Worm (Caenorhabditis elegans) whole organism, L4 larva: ENCODE measurements around the gene C25H3.1.

Experiments used
- R02D3.7 ChIP-seq: fragments of 150-350 bp; sonication (generic microtip); optimal IDR thresholded peaks from 3 replicates; lab custom pipeline; 2014; ENCODE audit warnings: missing biosample characterization, missing genetic modification characterization
- Y5F2A.4 ChIP-seq: fragments of 200-800 bp; sonication (Bioruptor generic); optimal IDR thresholded peaks from 2 replicates; lab custom pipeline; 2018; ENCODE audit warnings: mild to moderate bottlenecking, missing genetic modification characterization, missing compliant biosample characterization
- ZK546.5 ChIP-seq, 2 experiments: sonication (generic microtip); optimal IDR thresholded peaks; 2 replicates each; lab custom pipeline; 2017; ENCODE audit warnings: missing biosample characterization in 2 of 2, missing genetic modification characterization in 2 of 2
- aha-1 ChIP-seq: fragments of 150-350 bp; peaks from one replicate; lab custom pipeline; 2014; ENCODE audit warnings: missing biosample characterization, missing genetic modification characterization
- aly-2 ChIP-seq: sonication (generic microtip); optimal IDR thresholded peaks from 2 replicates; lab custom pipeline; 2018; ENCODE audit warnings: missing biosample characterization, missing genetic modification characterization
- arid-1 ChIP-seq: fragments of 200-800 bp; sonication (Bioruptor generic); conservative IDR thresholded peaks from 2 replicates; pipeline ENCODE4 v1.3.6; 2022; ENCODE audit warnings: missing genetic modification reagents, missing genetic modification characterization, missing compliant biosample characterization
- ceh-20 ChIP-seq: fragments of 200-800 bp; sonication (Bioruptor generic); IDR thresholded peaks from 2 replicates; pipeline ENCODE4 v1.3.6; 2022; ENCODE audit warnings: missing genetic modification reagents, missing genetic modification characterization, missing compliant biosample characterization
- ceh-28 ChIP-seq: fragments of 150-350 bp; optimal IDR thresholded peaks from 2 replicates; lab custom pipeline; 2014; ENCODE audit warnings: missing biosample characterization, missing genetic modification reagents, missing genetic modification characterization
- daf-16 ChIP-seq, 3 experiments: sonication (generic microtip); optimal IDR thresholded peaks; 2 replicates each; lab custom pipeline; 2016 to 2017; ENCODE audit warnings: missing genetic modification characterization in 3 of 3, missing genetic modification reagents in 3 of 3, mild to moderate bottlenecking in 2 of 3, missing compliant biosample characterization in 2 of 3, missing biosample characterization in 1 of 3, moderate library complexity in 1 of 3
- daf-19 ChIP-seq: fragments of 200-800 bp; sonication (Bioruptor generic); conservative IDR thresholded peaks from 2 replicates; pipeline ENCODE4 v1.3.6; 2022; ENCODE audit warnings: missing genetic modification characterization, missing compliant biosample characterization
- dmd-6 ChIP-seq: fragments of 200-800 bp; sonication (Bioruptor generic); IDR thresholded peaks from 2 replicates; pipeline ENCODE4 v1.3.6; 2022; ENCODE audit warnings: missing genetic modification reagents, missing genetic modification characterization, missing compliant biosample characterization
- dpl-1 ChIP-seq: fragments of 150-350 bp; optimal IDR thresholded peaks from 2 replicates; lab custom pipeline; 2014; ENCODE audit warnings: missing biosample characterization, missing genetic modification reagents, missing genetic modification characterization
- dve-1 ChIP-seq: sonication (generic microtip); optimal IDR thresholded peaks from 2 replicates; lab custom pipeline; 2017; ENCODE audit warnings: antibody characterized with exemption, mild to moderate bottlenecking, missing genetic modification characterization, missing compliant biosample characterization; ENCODE audit not compliant: insufficient read depth
- egl-27 ChIP-seq: sonication (generic microtip); optimal IDR thresholded peaks from 3 replicates; lab custom pipeline; 2017; ENCODE audit warnings: missing biosample characterization, missing genetic modification reagents, missing genetic modification characterization
- egl-43 ChIP-seq: fragments of 200-800 bp; sonication (Bioruptor generic); IDR thresholded peaks from 2 replicates; pipeline ENCODE4 v1.3.6; 2022; ENCODE audit warnings: missing genetic modification reagents, missing genetic modification characterization, missing compliant biosample characterization
- fkh-10 ChIP-seq: fragments of 150-350 bp; optimal IDR thresholded peaks from 2 replicates; lab custom pipeline; 2014; ENCODE audit warnings: missing biosample characterization, missing genetic modification reagents, missing genetic modification characterization
- fos-1 ChIP-seq: fragments of 150-350 bp; optimal IDR thresholded peaks from 2 replicates; lab custom pipeline; 2014; ENCODE audit warnings: missing biosample characterization, missing genetic modification characterization
- hlh-11 ChIP-seq: fragments of 200-800 bp; sonication (Bioruptor generic); optimal IDR thresholded peaks from 2 replicates; lab custom pipeline; 2018; ENCODE audit warnings: mild to moderate bottlenecking, missing genetic modification characterization, missing compliant biosample characterization
- hlh-30 ChIP-seq: sonication (generic microtip); optimal IDR thresholded peaks from 2 replicates; lab custom pipeline; 2017; ENCODE audit warnings: antibody characterized with exemption, mild to moderate bottlenecking, missing genetic modification characterization, missing compliant biosample characterization; ENCODE audit not compliant: insufficient read depth
- jun-1 ChIP-seq: fragments of 150-350 bp; optimal IDR thresholded peaks from 2 replicates; lab custom pipeline; 2014; ENCODE audit warnings: missing biosample characterization, missing genetic modification reagents, missing genetic modification characterization
- lim-7 ChIP-seq: fragments of 200-800 bp; sonication (Bioruptor generic); IDR thresholded peaks from 2 replicates; pipeline ENCODE4 v1.3.6; 2022; ENCODE audit warnings: missing genetic modification characterization, missing compliant biosample characterization
- lin-1 ChIP-seq: fragments of 200-800 bp; sonication (Bioruptor generic); IDR thresholded peaks from 2 replicates; pipeline ENCODE4 v1.3.6; 2022; ENCODE audit warnings: missing genetic modification reagents, missing genetic modification characterization, missing compliant biosample characterization
- lin-15B ChIP-seq: fragments of 150-350 bp; sonication (generic microtip); optimal IDR thresholded peaks from 3 replicates; lab custom pipeline; 2014; ENCODE audit warnings: missing biosample characterization, missing genetic modification characterization
- lsy-2 ChIP-seq, 2 experiments: fragments of 150-350 bp in 1 of 2; sonication (generic microtip) in 1 of 2; optimal IDR thresholded peaks; 2 replicates each; lab custom pipeline; 2014 to 2017; ENCODE audit warnings: missing biosample characterization in 2 of 2, missing genetic modification characterization in 2 of 2
- mdl-1 ChIP-seq, 2 experiments: fragments of 150-350 bp in 1 of 2; sonication (generic microtip) in 1 of 2; optimal IDR thresholded peaks; 2 replicates each; lab custom pipeline; 2014 to 2017; ENCODE audit warnings: missing biosample characterization in 2 of 2, missing genetic modification characterization in 2 of 2
- mep-1 ChIP-seq: fragments of 150-350 bp; sonication (generic microtip); optimal IDR thresholded peaks from 3 replicates; lab custom pipeline; 2014; ENCODE audit warnings: missing biosample characterization, missing genetic modification characterization
- mxl-3 ChIP-seq: fragments of 200-800 bp; sonication (Bioruptor generic); optimal IDR thresholded peaks from 2 replicates; lab custom pipeline; 2018; ENCODE audit warnings: mild to moderate bottlenecking, missing genetic modification characterization, missing compliant biosample characterization
- nhr-10 ChIP-seq: fragments of 150-350 bp; optimal IDR thresholded peaks from 2 replicates; lab custom pipeline; 2014; ENCODE audit warnings: missing biosample characterization, missing genetic modification characterization
- nhr-102 ChIP-seq: sonication (generic microtip); optimal IDR thresholded peaks from 2 replicates; lab custom pipeline; 2016; ENCODE audit warnings: mild to moderate bottlenecking, missing genetic modification characterization, moderate library complexity, missing compliant biosample characterization
- nhr-11 ChIP-seq: fragments of 150-350 bp; optimal IDR thresholded peaks from 2 replicates; lab custom pipeline; 2014; ENCODE audit warnings: missing biosample characterization, missing genetic modification characterization
- nhr-111 ChIP-seq: fragments of 200-800 bp; sonication (Bioruptor generic); optimal IDR thresholded peaks from 2 replicates; lab custom pipeline; 2018; ENCODE audit warnings: mild to moderate bottlenecking, missing genetic modification characterization, missing compliant biosample characterization
- nhr-237 ChIP-seq: sonication (generic microtip); optimal IDR thresholded peaks from 2 replicates; lab custom pipeline; 2017; ENCODE audit warnings: missing biosample characterization, missing genetic modification characterization
- nhr-28 ChIP-seq: fragments of 150-350 bp; optimal IDR thresholded peaks from 2 replicates; lab custom pipeline; 2014; ENCODE audit warnings: missing biosample characterization, missing genetic modification characterization
- nhr-48 ChIP-seq: sonication (generic microtip); optimal IDR thresholded peaks from 2 replicates; lab custom pipeline; 2016; ENCODE audit warnings: mild to moderate bottlenecking, missing genetic modification characterization, missing compliant biosample characterization
- nhr-6 ChIP-seq: fragments of 150-350 bp; optimal IDR thresholded peaks from 2 replicates; lab custom pipeline; 2014; ENCODE audit warnings: missing biosample characterization, missing genetic modification characterization
- nhr-77 ChIP-seq: fragments of 150-350 bp; optimal IDR thresholded peaks from 2 replicates; lab custom pipeline; 2014; ENCODE audit warnings: missing biosample characterization, missing genetic modification characterization
- saeg-2 ChIP-seq: fragments of 200-800 bp; sonication (Bioruptor generic); IDR thresholded peaks from 2 replicates; pipeline ENCODE4 v1.3.6; 2022; ENCODE audit warnings: missing genetic modification reagents, missing genetic modification characterization, missing compliant biosample characterization
- sdz-12 ChIP-seq: fragments of 200-800 bp; sonication (Bioruptor generic); optimal IDR thresholded peaks from 2 replicates; lab custom pipeline; 2018; ENCODE audit warnings: mild to moderate bottlenecking, missing genetic modification characterization, missing compliant biosample characterization
- snpc-1.2 ChIP-seq: fragments of 200-800 bp; sonication (Bioruptor generic); IDR thresholded peaks from 2 replicates; pipeline ENCODE4 v1.3.6; 2022; ENCODE audit warnings: missing genetic modification reagents, missing genetic modification characterization, missing compliant biosample characterization
- spr-3 ChIP-seq: fragments of 200-800 bp; sonication (Bioruptor generic); optimal IDR thresholded peaks from 2 replicates; lab custom pipeline; 2018; ENCODE audit warnings: mild to moderate bottlenecking, missing genetic modification characterization, missing compliant biosample characterization
- unc-130 ChIP-seq: sonication (generic microtip); optimal IDR thresholded peaks from 2 replicates; lab custom pipeline; 2016; ENCODE audit warnings: missing genetic modification reagents, missing genetic modification characterization, missing compliant biosample characterization
- unc-62 ChIP-seq, 3 experiments: fragments of 150-350 bp in 1 of 3; sonication (generic microtip); optimal IDR thresholded peaks in 2 of 3; peaks in 1 of 3; 1 replicate in 1 of 3; 2 replicates in 2 of 3; lab custom pipeline; 2014 to 2017; ENCODE audit warnings: missing biosample characterization in 3 of 3, missing genetic modification characterization in 3 of 3, missing genetic modification reagents in 3 of 3, missing genotype in 1 of 3
- zag-1 ChIP-seq: fragments of 150-350 bp; optimal IDR thresholded peaks from 2 replicates; lab custom pipeline; 2014; ENCODE audit warnings: missing biosample characterization, missing genetic modification characterization
- zip-2 ChIP-seq: fragments of 150-350 bp; optimal IDR thresholded peaks from 2 replicates; lab custom pipeline; 2014; ENCODE audit warnings: missing biosample characterization, missing genetic modification characterization
- ztf-7 ChIP-seq: fragments of 150-350 bp; optimal IDR thresholded peaks from 2 replicates; lab custom pipeline; 2014; ENCODE audit warnings: missing biosample characterization, missing genetic modification characterization

C25H3.1 gene

DNA sequence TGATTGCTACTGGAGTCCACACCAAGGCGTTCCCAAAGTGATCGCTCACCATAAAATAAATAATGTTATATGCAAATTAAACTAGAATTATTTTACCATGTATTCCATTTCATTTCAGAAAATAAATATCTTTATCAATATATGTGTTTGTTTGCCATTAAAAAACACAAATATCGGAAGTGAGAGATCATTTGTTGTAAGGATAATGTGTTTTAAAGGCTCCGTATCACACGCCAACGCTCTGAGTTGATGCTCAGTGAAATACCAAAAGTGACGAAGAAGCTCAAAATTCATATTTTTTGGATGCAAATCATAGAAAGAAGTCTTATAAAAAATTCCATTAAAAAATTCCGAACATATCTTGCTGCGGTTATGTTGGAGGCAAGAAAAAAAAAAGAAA is 2.7 kb upstream of the C25H3.1 start:
- TF ChIP-seq unc-62 (GFP tag; optimal IDR thresholded peaks at IDR 0.05 in 1 of 2; lab: Kevin White, UChicago) (peak in 1 of 2 experiments; percentile 91), unc-62 (tag; optimal IDR thresholded peaks at IDR 0.05; lab: Kevin White, UChicago) (no peak), aha-1 (tag; lab: Kevin White, UChicago) (no peak), nhr-237 (tag; lab: Kevin White, UChicago) (no peak)

DNA sequence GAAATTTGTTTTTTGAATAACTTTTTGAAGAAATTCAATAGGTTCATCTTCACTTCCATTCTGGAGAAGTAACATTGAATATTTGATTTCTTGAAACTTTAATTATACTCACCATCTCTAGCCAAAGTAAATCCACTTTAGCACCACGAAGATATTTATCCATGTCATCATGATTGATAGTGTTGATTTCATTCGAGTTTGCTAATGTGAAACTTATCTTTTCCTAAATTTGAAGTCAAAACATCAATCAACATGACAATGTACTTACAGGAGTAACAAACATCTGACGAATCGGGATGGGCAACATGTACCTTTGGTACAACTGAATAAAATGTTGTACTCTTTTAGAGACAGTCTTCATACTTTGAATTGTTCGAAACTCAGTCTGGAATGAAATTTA is 1.5 kb upstream of the C25H3.1 start:
- TF ChIP-seq zag-1: no peak
- TF ChIP-seq unc-62 (GFP tag; optimal IDR thresholded peaks at IDR 0.05 in 1 of 2; lab: Kevin White, UChicago): peak in 1 of 2 experiments; percentile 62
- no peak for TF ChIP-seq unc-62 (tag; optimal IDR thresholded peaks at IDR 0.05; lab: Kevin White, UChicago)
- peak; percentile 56 for TF ChIP-seq aha-1 (tag; lab: Kevin White, UChicago)

DNA sequence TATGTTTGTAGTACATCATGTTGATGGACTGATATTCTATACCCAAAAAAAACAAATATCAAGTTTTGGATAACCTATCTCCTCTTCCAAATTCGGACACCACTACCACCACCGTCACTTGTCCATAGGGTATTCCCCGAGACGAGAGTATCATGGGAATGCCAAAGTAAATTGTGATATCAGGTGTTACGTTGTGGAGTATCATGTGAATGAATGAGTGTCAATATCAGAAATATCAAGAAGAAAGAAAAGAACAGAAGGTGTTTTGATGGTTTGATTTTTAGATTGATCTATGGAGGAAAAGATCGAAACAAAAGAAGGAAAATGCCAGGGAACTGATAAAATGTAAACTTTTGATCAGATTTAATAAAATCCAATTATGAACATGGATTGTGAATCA is 617 bp upstream of the C25H3.1 start:
- TF ChIP-seq nhr-28 (tag; lab: Kevin White, UChicago) (peak; percentile 70), dmd-6 (peak; percentile 78), mdl-1 (tag; optimal IDR thresholded peaks at IDR 0.05; lab: Kevin White, UChicago) (peak in 1 of 2 experiments; percentile 50), aha-1 (tag; lab: Kevin White, UChicago) (peak; percentile 80), hlh-30 (tag; lab: Kevin White, UChicago) (peak; percentile 90), hlh-11 (tag; lab: Kevin White, UChicago) (peak; percentile 51), nhr-48 (tag; lab: Kevin White, UChicago) (no peak), ceh-28 (tag; lab: Kevin White, UChicago) (no peak), mxl-3 (peak; percentile 31), nhr-77 (tag; lab: Kevin White, UChicago) (peak; percentile 21), ZK546.5 (tag; optimal IDR thresholded peaks at IDR 0.05; lab: Kevin White, UChicago) (no peak), mep-1 (peak; percentile 7), nhr-6 (peak; percentile 30), nhr-11 (tag; lab: Kevin White, UChicago) (peak; percentile 47), dve-1 (tag; lab: Kevin White, UChicago) (peak; percentile 52), R02D3.7 (no peak), jun-1 (tag; lab: Kevin White, UChicago) (no peak)
- TF ChIP-seq, all 104 proteins: peak for 12

DNA sequence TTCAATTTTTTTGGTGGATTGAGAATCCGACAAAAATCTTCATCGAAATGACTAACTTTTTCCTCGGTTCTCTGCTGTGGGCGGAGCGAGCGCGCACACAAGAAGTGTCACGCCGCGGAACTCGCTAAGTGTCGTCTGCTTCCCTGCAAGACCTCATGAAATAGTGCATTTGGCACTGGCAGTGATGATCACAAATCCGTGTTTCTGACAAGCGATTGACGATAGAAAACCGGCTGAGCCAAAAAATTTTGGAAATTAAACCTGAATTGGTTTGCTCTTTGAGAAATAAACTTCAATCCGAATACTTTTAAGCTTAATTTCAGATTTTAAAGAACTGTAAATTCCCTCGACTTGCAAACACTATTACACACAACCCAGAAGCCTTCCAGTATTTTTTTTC is 2.6 kb downstream of the C25H3.1 start:
- TF ChIP-seq spr-3 (peak; percentile 30), ceh-28 (tag; lab: Kevin White, UChicago) (no peak), jun-1 (tag; lab: Kevin White, UChicago) (peak; percentile 30), lim-7 (no peak), aly-2 (tag; lab: Kevin White, UChicago) (no peak), nhr-102 (tag; lab: Kevin White, UChicago) (peak; percentile 66), nhr-10 (tag; lab: Kevin White, UChicago) (no peak), Y5F2A.4 (GFP tag; lab: Kevin White, UChicago) (no peak), dmd-6 (peak; percentile 43), mxl-3 (no peak), ztf-7 (tag; lab: Kevin White, UChicago) (peak; percentile 27), sdz-12 (GFP tag; lab: Kevin White, UChicago) (no peak), egl-43 (GFP tag; lab: Robert Waterston, UW) (no peak), arid-1 (GFP tag; lab: Robert Waterston, UW) (peak; percentile 10; the same call in 1 of the 2 replicates), saeg-2 (no peak), daf-16 (GFP tag; optimal IDR thresholded peaks at IDR 0.05; lab: Kevin White, UChicago) (no peak), daf-16 (tag; optimal IDR thresholded peaks at IDR 0.05; lab: Kevin White, UChicago) (peak; percentile 60), zip-2 (tag; lab: Kevin White, UChicago) (no peak), dpl-1 (peak; percentile 31), fos-1 (no peak), nhr-28 (tag; lab: Kevin White, UChicago) (peak; percentile 11), ceh-20 (GFP tag; lab: Robert Waterston, UW) (no peak), nhr-111 (GFP tag; lab: Kevin White, UChicago) (peak; percentile 39), lin-15B (peak; percentile 19), egl-27 (tag; lab: Kevin White, UChicago) (no peak), nhr-237 (tag; lab: Kevin White, UChicago) (no peak), snpc-1.2 (GFP tag; lab: Robert Waterston, UW) (no peak; the same call in 1 of the 2 replicates), lin-1 (GFP tag; lab: Robert Waterston, UW) (0 out of 2 replicates have a peak, but pooled peaks have one; percentile 16), lsy-2 (tag; optimal IDR thresholded peaks at IDR 0.05; lab: Kevin White, UChicago) (peak in 1 of 2 experiments; percentile 76), fkh-10 (GFP tag; lab: Kevin White, UChicago) (no peak), daf-19 (GFP tag; lab: Robert Waterston, UW) (no peak), unc-130 (GFP tag; lab: Kevin White, UChicago) (no peak)
